Worm (Caenorhabditis elegans): Measurements from ENCODE around the gene egas-1.

DNA sequence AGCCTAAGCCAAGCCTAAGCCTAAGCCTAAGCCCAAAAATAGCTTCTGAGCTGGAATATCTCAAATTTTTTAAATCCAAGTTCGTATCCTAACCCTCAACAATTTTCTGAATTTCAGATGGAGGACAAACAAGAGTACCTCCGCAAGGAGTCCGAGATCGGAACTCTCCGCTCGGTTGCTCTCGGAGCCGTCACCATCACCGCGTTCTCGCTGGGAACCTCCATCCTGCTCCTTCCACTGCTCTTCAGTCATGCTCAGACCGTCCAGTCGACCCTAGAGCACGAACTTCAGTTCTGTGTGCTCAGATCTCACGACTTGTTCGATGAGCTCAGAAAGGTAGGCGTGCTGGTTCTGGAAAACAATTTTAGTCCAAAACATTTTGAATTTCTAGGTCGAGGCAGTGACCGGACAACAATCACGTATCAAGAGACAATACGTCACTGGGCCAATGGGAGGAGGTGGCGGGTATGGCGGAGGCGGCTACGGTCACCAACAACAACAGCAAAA lies 1.7 kb upstream of the egas-1 start, which contains the start of gene col-42:
- no peak for TF ChIP-seq nfya-1 (tag; optimal IDR thresholded peaks at IDR 0.05)
- TF ChIP-seq pqm-1 (tag; optimal IDR thresholded peaks at IDR 0.05) = no peak
- TF ChIP-seq unc-55 (GFP tag; optimal IDR thresholded peaks at IDR 0.05) = no peak
- TF ChIP-seq eyg-1 (tag; optimal IDR thresholded peaks at IDR 0.05) = no peak
- no peak for TF ChIP-seq fkh-10 (GFP tag; optimal IDR thresholded peaks at IDR 0.05)
- no peak for TF ChIP-seq tbx-2 (tag; optimal IDR thresholded peaks at IDR 0.05)
- no peak for TF ChIP-seq F13H6.1 (tag; optimal IDR thresholded peaks at IDR 0.05)
- no peak for TF ChIP-seq pha-4 (tag; optimal IDR thresholded peaks at IDR 0.05)
